Worm (Caenorhabditis elegans): ENCODE measurements around the gene mrt-2.

ce11 chrIII:11718548-11718947 lies 28.0 kb upstream of the mrt-2 start, which contains the start of gene Y41C4A.9:
- TF ChIP-seq rnt-1 (tag; optimal IDR thresholded peaks at IDR 0.05) = no peak
- TF ChIP-seq ceh-8 (GFP tag; optimal IDR thresholded peaks at IDR 0.05) = no peak

Measured in whole organism, L1 larva.